Fruit fly (Drosophila melanogaster) whole organism, prepupa: ENCODE results near the gene slow.

Experiments
- CG6163 ChIP-seq: fragments of 200-800 bp; sonication (Bioruptor generic); IDR thresholded peaks from 3 replicates; pipeline ENCODE4 v1.3.6; 2022; ENCODE audit warnings: missing biosample characterization, missing genetic modification characterization
- CG6792 ChIP-seq: fragments of 200-800 bp; sonication (Bioruptor generic); optimal IDR thresholded peaks from 3 replicates; lab custom pipeline; 2016; ENCODE audit warnings: missing biosample characterization, missing genetic modification characterization
- CG6854 ChIP-seq: fragments of 200-800 bp; sonication (Bioruptor generic); optimal IDR thresholded peaks from 2 replicates; lab custom pipeline; 2017; ENCODE audit warnings: missing biosample characterization, mild to moderate bottlenecking, missing genetic modification characterization
- CG8119 ChIP-seq: fragments of 200-800 bp; sonication (Bioruptor generic); IDR thresholded peaks from 3 replicates; pipeline ENCODE4 v1.3.6; 2022; ENCODE audit warnings: missing biosample characterization, missing genetic modification characterization
- CG9139 ChIP-seq: fragments of 200-800 bp; sonication (Bioruptor generic); optimal IDR thresholded peaks from 3 replicates; lab custom pipeline; 2017; ENCODE audit warnings: missing biosample characterization, mild to moderate bottlenecking, missing genetic modification characterization
- Lpt ChIP-seq: fragments of 200-800 bp; sonication (Bioruptor generic); optimal IDR thresholded peaks from 3 replicates; lab custom pipeline; 2016; ENCODE audit warnings: missing biosample characterization, missing genetic modification characterization
- dac ChIP-seq: fragments of 200-800 bp; sonication (Bioruptor generic); optimal IDR thresholded peaks from 2 replicates; lab custom pipeline; 2017; ENCODE audit warnings: missing biosample characterization, mild to moderate bottlenecking, missing genetic modification characterization
- fd59A ChIP-seq: fragments of 200-800 bp; sonication (Bioruptor generic); optimal IDR thresholded peaks from 2 replicates; lab custom pipeline; 2017; ENCODE audit warnings: missing biosample characterization, mild to moderate bottlenecking, missing genetic modification characterization, missing genetic modification reagents
- fkh ChIP-seq: fragments of 200-800 bp; sonication (Bioruptor generic); optimal IDR thresholded peaks from 3 replicates; lab custom pipeline; 2017; ENCODE audit warnings: missing biosample characterization, mild to moderate bottlenecking, missing genetic modification characterization, moderate library complexity
- net ChIP-seq: fragments of 200-800 bp; sonication (Bioruptor generic); optimal IDR thresholded peaks from 3 replicates; lab custom pipeline; 2016; ENCODE audit warnings: missing biosample characterization, missing genetic modification characterization

- TF ChIP-seq CG6163 (GFP tag; lab: Robert Waterston, UW) (no peak), dac (GFP tag; lab: Kevin White, UChicago) (no peak), net (GFP tag; lab: Kevin White, UChicago) (no peak), fd59A (GFP tag; lab: Kevin White, UChicago) (no peak), CG8119 (GFP tag; lab: Robert Waterston, UW) (no peak), fkh (GFP tag; lab: Kevin White, UChicago) (no peak), CG6854 (no peak), Lpt (GFP tag; lab: Kevin White, UChicago) (no peak), CG9139 (GFP tag; lab: Kevin White, UChicago) (no peak), CG6792 (GFP tag; lab: Kevin White, UChicago) (no peak)
These were observed 27.3 kb upstream of the slow start for dm6 chr3L:4356986-4357385.
